Worm (Caenorhabditis elegans) whole organism, L2 larva: ENCODE results near the gene F55G7.4.
"Not testable (repeated sequence)": the region's sequence is repeated elsewhere in the genome, so short reads cannot be mapped to it uniquely, and the experiment has no call there.

Source experiments
- C34F6.9 ChIP-seq: fragments of 150-350 bp; optimal IDR thresholded peaks from 2 replicates; lab custom pipeline; 2014; ENCODE audit warnings: missing biosample characterization, missing genetic modification characterization
- F13H6.1 ChIP-seq: sonication (generic microtip); optimal IDR thresholded peaks from 2 replicates; lab custom pipeline; 2016; ENCODE audit warnings: missing genetic modification characterization, missing compliant biosample characterization
- R02D3.7 ChIP-seq: fragments of 150-350 bp; optimal IDR thresholded peaks from 2 replicates; lab custom pipeline; 2014; ENCODE audit warnings: missing biosample characterization, missing genetic modification characterization
- Y55F3AM.14 ChIP-seq: fragments of 200-800 bp; sonication (Bioruptor generic); optimal IDR thresholded peaks from 2 replicates; lab custom pipeline; 2018; ENCODE audit warnings: mild to moderate bottlenecking, missing genetic modification characterization, missing compliant biosample characterization
- ZK546.5 ChIP-seq: sonication (generic microtip); optimal IDR thresholded peaks from 2 replicates; lab custom pipeline; 2017; ENCODE audit warnings: missing biosample characterization, missing genetic modification characterization
- alr-1 ChIP-seq: fragments of 150-350 bp; optimal IDR thresholded peaks from 2 replicates; lab custom pipeline; 2014; ENCODE audit warnings: missing biosample characterization, missing genetic modification characterization
- aly-2 ChIP-seq: fragments of 150-350 bp; optimal IDR thresholded peaks from 2 replicates; lab custom pipeline; 2014; ENCODE audit warnings: missing biosample characterization, missing genetic modification characterization
- ceh-16 ChIP-seq: fragments of 150-350 bp; optimal IDR thresholded peaks from 2 replicates; lab custom pipeline; 2014; ENCODE audit warnings: missing biosample characterization, missing genetic modification characterization
- crh-2 ChIP-seq: sonication (generic microtip); optimal IDR thresholded peaks from 2 replicates; lab custom pipeline; 2017; ENCODE audit warnings: missing biosample characterization, missing genetic modification characterization
- dmd-4 ChIP-seq: sonication (generic microtip); optimal IDR thresholded peaks from 2 replicates; lab custom pipeline; 2017; ENCODE audit warnings: missing biosample characterization, missing genetic modification characterization
- egl-27 ChIP-seq: sonication (generic microtip); optimal IDR thresholded peaks from 3 replicates; lab custom pipeline; 2017; ENCODE audit warnings: missing biosample characterization, missing genetic modification reagents, missing genetic modification characterization
- elt-1 ChIP-seq: fragments of 150-350 bp; optimal IDR thresholded peaks from 2 replicates; lab custom pipeline; 2014; ENCODE audit warnings: missing biosample characterization, missing genetic modification characterization
- fos-1 ChIP-seq: fragments of 150-350 bp; optimal IDR thresholded peaks from 2 replicates; lab custom pipeline; 2014; ENCODE audit warnings: missing biosample characterization, missing genetic modification characterization
- gmeb-1 ChIP-seq: fragments of 150-350 bp; optimal IDR thresholded peaks from 2 replicates; lab custom pipeline; 2014; ENCODE audit warnings: missing biosample characterization, missing genetic modification characterization
- lin-39 ChIP-seq: fragments of 150-350 bp; optimal IDR thresholded peaks from 2 replicates; lab custom pipeline; 2014; ENCODE audit warnings: missing biosample characterization, missing genetic modification reagents, missing genetic modification characterization
- mab-5 ChIP-seq: fragments of 150-350 bp; optimal IDR thresholded peaks from 2 replicates; lab custom pipeline; 2014; ENCODE audit warnings: missing biosample characterization, missing genetic modification characterization
- mbf-1 ChIP-seq: sonication (generic microtip); optimal IDR thresholded peaks from 2 replicates; lab custom pipeline; 2017; ENCODE audit warnings: missing biosample characterization, missing genetic modification characterization
- mdl-1 ChIP-seq, 2 experiments: fragments of 150-350 bp in 1 of 2; sonication (generic microtip) in 1 of 2; optimal IDR thresholded peaks; 2 replicates each; lab custom pipeline; 2017; ENCODE audit warnings: missing biosample characterization in 2 of 2, missing genetic modification characterization in 2 of 2
- nhr-10 ChIP-seq: sonication (generic microtip); optimal IDR thresholded peaks from 2 replicates; lab custom pipeline; 2017; ENCODE audit warnings: missing biosample characterization, missing genetic modification characterization
- nhr-11 ChIP-seq: fragments of 150-350 bp; optimal IDR thresholded peaks from 2 replicates; lab custom pipeline; 2014; ENCODE audit warnings: missing biosample characterization, missing genetic modification characterization
- nhr-23 ChIP-seq: fragments of 150-350 bp; optimal IDR thresholded peaks from 2 replicates; lab custom pipeline; 2014; ENCODE audit warnings: missing biosample characterization, missing genetic modification reagents, missing genetic modification characterization
- nhr-237 ChIP-seq: fragments of 150-350 bp; optimal IDR thresholded peaks from 2 replicates; lab custom pipeline; 2014; ENCODE audit warnings: missing biosample characterization, missing genetic modification characterization
- nhr-25 ChIP-seq: fragments of 150-350 bp; sonication (generic microtip); optimal IDR thresholded peaks from 3 replicates; lab custom pipeline; 2014; ENCODE audit warnings: missing biosample characterization, missing genetic modification characterization
- nhr-6 ChIP-seq: fragments of 150-350 bp; optimal IDR thresholded peaks from 2 replicates; lab custom pipeline; 2014; ENCODE audit warnings: missing biosample characterization, missing genetic modification characterization
- peb-1 ChIP-seq: fragments of 150-350 bp; optimal IDR thresholded peaks from 2 replicates; lab custom pipeline; 2014; ENCODE audit warnings: missing biosample characterization, missing genetic modification characterization
- skn-1 ChIP-seq: sonication (generic microtip); optimal IDR thresholded peaks from 2 replicates; lab custom pipeline; 2017; ENCODE audit warnings: missing biosample characterization, missing genetic modification characterization
- sma-3 ChIP-seq: sonication (generic microtip); optimal IDR thresholded peaks from 2 replicates; lab custom pipeline; 2016; ENCODE audit warnings: missing genetic modification reagents, missing genetic modification characterization, missing compliant biosample characterization
- sma-9 ChIP-seq, 2 experiments: fragments of 150-350 bp in 1 of 2; sonication (generic microtip) in 1 of 2; optimal IDR thresholded peaks; 2 replicates each; lab custom pipeline; 2014 to 2016; ENCODE audit warnings: missing genetic modification characterization in 2 of 2, mild to moderate bottlenecking in 1 of 2, missing biosample characterization in 1 of 2, missing compliant biosample characterization in 1 of 2, missing genetic modification reagents in 1 of 2, moderate library complexity in 1 of 2
- snpc-4 ChIP-seq: fragments of 150-350 bp; optimal IDR thresholded peaks from 2 replicates; lab custom pipeline; 2014; ENCODE audit warnings: missing biosample characterization, missing genetic modification characterization
- unc-39 ChIP-seq: fragments of 150-350 bp; optimal IDR thresholded peaks from 2 replicates; lab custom pipeline; 2014; ENCODE audit warnings: missing biosample characterization, missing genetic modification characterization
- unc-55 ChIP-seq: fragments of 150-350 bp; sonication (generic microtip); optimal IDR thresholded peaks from 3 replicates; lab custom pipeline; 2014; ENCODE audit warnings: missing biosample characterization, missing genetic modification reagents, missing genetic modification characterization
- zag-1 ChIP-seq: fragments of 150-350 bp; optimal IDR thresholded peaks from 2 replicates; lab custom pipeline; 2014; ENCODE audit warnings: missing biosample characterization, missing genetic modification characterization
- ztf-1 ChIP-seq: fragments of 200-800 bp; sonication (Bioruptor generic); conservative IDR thresholded peaks from 2 replicates; pipeline ENCODE4 v1.3.6; 2022; ENCODE audit warnings: missing genetic modification characterization, missing compliant biosample characterization
- ztf-11 ChIP-seq: sonication (generic microtip); optimal IDR thresholded peaks from 2 replicates; lab custom pipeline; 2017; ENCODE audit warnings: missing biosample characterization, missing genetic modification characterization
- ztf-4 ChIP-seq: fragments of 150-350 bp; optimal IDR thresholded peaks from 2 replicates; lab custom pipeline; 2014; ENCODE audit warnings: missing biosample characterization, missing genetic modification characterization

The F55G7.4 gene

ce11 chrX:11957246-11957645 lies 29.6 kb downstream of the F55G7.4 start, which contains the start of gene T08D10.5:
Gene T08D10.5 (plus strand): TSS chrX:11957546.
- TF ChIP-seq ceh-16 (tag; lab: Kevin White, UChicago) (no peak), gmeb-1 (tag; lab: Kevin White, UChicago) (no peak), nhr-237 (no peak), zag-1 (tag; lab: Kevin White, UChicago) (no peak), sma-9 (GFP tag; optimal IDR thresholded peaks at IDR 0.05; lab: Kevin White, UChicago) (no peak), sma-9 (tag; optimal IDR thresholded peaks at IDR 0.05; lab: Kevin White, UChicago) (no peak), nhr-23 (tag; lab: Kevin White, UChicago) (no peak), aly-2 (tag; lab: Kevin White, UChicago) (no peak), C34F6.9 (tag; lab: Kevin White, UChicago) (no peak), sma-3 (GFP tag; lab: Kevin White, UChicago) (no peak), mab-5 (no peak)
- TF ChIP-seq, all 48 proteins: peak for 0

ce11 chrX:11959838-11960237 lies 32.2 kb downstream of the F55G7.4 start, which contains the start of gene C49F5.8:
Gene C49F5.8 (plus strand): TSS chrX:11960138.
- TF ChIP-seq unc-55 (no peak), skn-1 (tag; lab: Kevin White, UChicago) (no peak), sma-9 (GFP tag; optimal IDR thresholded peaks at IDR 0.05; lab: Kevin White, UChicago) (no peak), sma-9 (tag; optimal IDR thresholded peaks at IDR 0.05; lab: Kevin White, UChicago) (no peak), snpc-4 (no peak), ztf-11 (tag; lab: Kevin White, UChicago) (no peak)
- TF ChIP-seq, all 48 proteins: peak for 0

ce11 chrX:11961103-11961502 lies 33.4 kb downstream of the F55G7.4 start, which contains the start of gene C49F5.13:
Gene C49F5.13 (plus strand): TSS chrX:11961403.
- TF ChIP-seq mbf-1; elt-1 (tag; lab: Kevin White, UChicago); crh-2 (tag; lab: Kevin White, UChicago): not testable (repeated sequence)
- TF ChIP-seq, all 48 proteins: peak for 0; not testable (repeated sequence) for 48

- TF ChIP-seq aly-2 (tag; lab: Kevin White, UChicago), result no peak
- TF ChIP-seq R02D3.7 (tag; lab: Kevin White, UChicago), result no peak
- TF ChIP-seq zag-1 (tag; lab: Kevin White, UChicago), result no peak
- no peak for TF ChIP-seq unc-55
- no peak for TF ChIP-seq elt-1 (tag; lab: Kevin White, UChicago)
- TF ChIP-seq unc-39 (tag; lab: Kevin White, UChicago), result no peak
- TF ChIP-seq dmd-4 (tag; lab: Kevin White, UChicago), result no peak
- TF ChIP-seq crh-2 (tag; lab: Kevin White, UChicago), result peak; percentile 56
- no peak for TF ChIP-seq lin-39 (tag; lab: Kevin White, UChicago)
- no peak for TF ChIP-seq mab-5
- TF ChIP-seq alr-1 (tag; lab: Kevin White, UChicago), result no peak
- TF ChIP-seq C34F6.9 (tag; lab: Kevin White, UChicago), result no peak
- TF ChIP-seq sma-3 (GFP tag; lab: Kevin White, UChicago), result peak; percentile 16
- no peak for TF ChIP-seq Y55F3AM.14 (GFP tag; lab: Kevin White, UChicago)
- no peak for TF ChIP-seq nhr-6 (tag; lab: Kevin White, UChicago)
- peak; percentile 34 for TF ChIP-seq egl-27 (tag; lab: Kevin White, UChicago)
- peak; percentile 19 for TF ChIP-seq F13H6.1 (tag; lab: Kevin White, UChicago)
- TF ChIP-seq nhr-25 (tag; lab: Kevin White, UChicago), result no peak
- TF ChIP-seq nhr-237, result no peak
- peak; percentile 54 for TF ChIP-seq sma-9 (GFP tag; optimal IDR thresholded peaks at IDR 0.05; lab: Kevin White, UChicago)
- TF ChIP-seq sma-9 (tag; optimal IDR thresholded peaks at IDR 0.05; lab: Kevin White, UChicago), result no peak
- TF ChIP-seq ztf-4 (tag; lab: Kevin White, UChicago), result no peak
- TF ChIP-seq nhr-11 (tag; lab: Kevin White, UChicago), result no peak
- no peak for TF ChIP-seq nhr-10 (tag; lab: Kevin White, UChicago)
- no peak for TF ChIP-seq ceh-16 (tag; lab: Kevin White, UChicago)
- peak in 1 of 2 experiments; percentile 32 for TF ChIP-seq mdl-1 (tag; optimal IDR thresholded peaks at IDR 0.05; lab: Kevin White, UChicago)
- TF ChIP-seq peb-1 (tag; lab: Kevin White, UChicago), result no peak
- TF ChIP-seq ztf-1 (GFP tag; lab: Robert Waterston, UW), result no peak
- no peak for TF ChIP-seq ZK546.5 (tag; lab: Kevin White, UChicago)
- TF ChIP-seq fos-1 (tag; lab: Kevin White, UChicago), result peak; percentile 71
Measured at ce11 chrX:11962050-11962788, 34.5 kb downstream of the F55G7.4 start.
